Worm (Caenorhabditis elegans) whole organism, mixed stage, embryonic: ENCODE data around the gene ZC239.20.

Experiments
- M03D4.4 ChIP-seq: sonication (generic microtip); optimal IDR thresholded peaks from 2 replicates; lab custom pipeline; 2017; ENCODE audit warnings: mild to moderate bottlenecking, missing genetic modification characterization, missing compliant biosample characterization
- bed-3 ChIP-seq: fragments of 200-800 bp; sonication (Bioruptor generic); optimal IDR thresholded peaks from 3 replicates; lab custom pipeline; 2018; ENCODE audit warnings: mild to moderate bottlenecking, missing genetic modification characterization, moderate library complexity, missing compliant biosample characterization
- blmp-1 ChIP-seq: fragments of 150-350 bp; optimal IDR thresholded peaks from 2 replicates; lab custom pipeline; 2014; ENCODE audit warnings: missing biosample characterization, missing genetic modification characterization
- ceh-39 ChIP-seq: fragments of 150-350 bp; optimal IDR thresholded peaks from 2 replicates; lab custom pipeline; 2014; ENCODE audit warnings: missing biosample characterization, missing genetic modification characterization
- ceh-43 ChIP-seq: fragments of 200-800 bp; sonication (Bioruptor generic); optimal IDR thresholded peaks from 2 replicates; lab custom pipeline; 2018; ENCODE audit warnings: mild to moderate bottlenecking, missing genetic modification characterization, moderate library complexity, missing compliant biosample characterization
- ces-1 ChIP-seq: fragments of 150-350 bp; optimal IDR thresholded peaks from 2 replicates; lab custom pipeline; 2014; ENCODE audit warnings: missing biosample characterization, missing genetic modification reagents, missing genetic modification characterization
- cnd-1 ChIP-seq: fragments of 200-800 bp; sonication (Bioruptor generic); optimal IDR thresholded peaks from 2 replicates; lab custom pipeline; 2018; ENCODE audit warnings: mild to moderate bottlenecking, missing genetic modification characterization, missing compliant biosample characterization
- elt-1 ChIP-seq: sonication (generic microtip); optimal IDR thresholded peaks from 2 replicates; lab custom pipeline; 2017; ENCODE audit warnings: missing genetic modification characterization, mild to moderate bottlenecking, missing compliant biosample characterization, antibody characterized with exemption, moderate library complexity, borderline replicate concordance; ENCODE audit not compliant: insufficient read depth
- ham-2 ChIP-seq: fragments of 200-800 bp; sonication (Bioruptor generic); optimal IDR thresholded peaks from 2 replicates; lab custom pipeline; 2018; ENCODE audit warnings: mild to moderate bottlenecking, missing genetic modification characterization, missing compliant biosample characterization
- hlh-1 ChIP-seq: fragments of 150-350 bp; optimal IDR thresholded peaks from 2 replicates; lab custom pipeline; 2014; ENCODE audit warnings: missing biosample characterization, missing genetic modification reagents, missing genetic modification characterization
- lin-32 ChIP-seq: fragments of 200-800 bp; sonication (Bioruptor generic); optimal IDR thresholded peaks from 2 replicates; lab custom pipeline; 2018; ENCODE audit warnings: mild to moderate bottlenecking, missing genetic modification characterization, missing compliant biosample characterization
- lsy-2 ChIP-seq: fragments of 150-350 bp; optimal IDR thresholded peaks from 2 replicates; lab custom pipeline; 2014; ENCODE audit warnings: missing biosample characterization, missing genetic modification characterization
- mab-5 ChIP-seq: fragments of 150-350 bp; optimal IDR thresholded peaks from 2 replicates; lab custom pipeline; 2014; ENCODE audit warnings: missing biosample characterization, missing genetic modification characterization
- mep-1 ChIP-seq: fragments of 150-350 bp; optimal IDR thresholded peaks from 2 replicates; lab custom pipeline; 2017; ENCODE audit warnings: missing biosample characterization, missing genetic modification reagents, missing genetic modification characterization, inconsistent platforms
- mls-2 ChIP-seq: sonication (generic microtip); optimal IDR thresholded peaks from 2 replicates; lab custom pipeline; 2016; ENCODE audit warnings: mild to moderate bottlenecking, missing genetic modification characterization, moderate library complexity, missing compliant biosample characterization
- nhr-2 ChIP-seq: fragments of 150-350 bp; optimal IDR thresholded peaks from 2 replicates; lab custom pipeline; 2014; ENCODE audit warnings: missing biosample characterization, missing genetic modification characterization
- pha-4 ChIP-seq: fragments of 150-350 bp; optimal IDR thresholded peaks from 2 replicates; lab custom pipeline; 2018; ENCODE audit warnings: missing biosample characterization, missing genetic modification reagents, missing genetic modification characterization
- sem-2 ChIP-seq: fragments of 200-800 bp; sonication (Bioruptor generic); optimal IDR thresholded peaks from 2 replicates; lab custom pipeline; 2018; ENCODE audit warnings: mild to moderate bottlenecking, missing genetic modification characterization, missing compliant biosample characterization
- snpc-4 ChIP-seq: fragments of 150-350 bp; optimal IDR thresholded peaks from 2 replicates; lab custom pipeline; 2014; ENCODE audit warnings: missing biosample characterization, missing genetic modification characterization
- sptf-1 ChIP-seq: sonication (generic microtip); optimal IDR thresholded peaks from 2 replicates; lab custom pipeline; 2017; ENCODE audit warnings: mild to moderate bottlenecking, missing genetic modification characterization, moderate library complexity, missing compliant biosample characterization
- tbx-8 ChIP-seq: fragments of 200-800 bp; sonication (Bioruptor generic); optimal IDR thresholded peaks from 2 replicates; lab custom pipeline; 2018; ENCODE audit warnings: mild to moderate bottlenecking, missing genetic modification characterization, moderate library complexity, missing compliant biosample characterization
- unc-120 ChIP-seq: sonication (generic microtip); optimal IDR thresholded peaks from 2 replicates; lab custom pipeline; 2017; ENCODE audit warnings: missing genetic modification characterization, missing compliant biosample characterization; ENCODE audit not compliant: poor library complexity, severe bottlenecking
- unc-39 ChIP-seq: fragments of 150-350 bp; optimal IDR thresholded peaks from 2 replicates; lab custom pipeline; 2014; ENCODE audit warnings: missing biosample characterization, missing genetic modification characterization
- unc-62 ChIP-seq: fragments of 150-350 bp; optimal IDR thresholded peaks from 2 replicates; lab custom pipeline; 2014; ENCODE audit warnings: missing biosample characterization, missing genetic modification reagents, missing genetic modification characterization
- zip-8 ChIP-seq: fragments of 150-350 bp; optimal IDR thresholded peaks from 2 replicates; lab custom pipeline; 2014; ENCODE audit warnings: missing biosample characterization, missing genetic modification characterization

ZC239.20 gene

DNA sequence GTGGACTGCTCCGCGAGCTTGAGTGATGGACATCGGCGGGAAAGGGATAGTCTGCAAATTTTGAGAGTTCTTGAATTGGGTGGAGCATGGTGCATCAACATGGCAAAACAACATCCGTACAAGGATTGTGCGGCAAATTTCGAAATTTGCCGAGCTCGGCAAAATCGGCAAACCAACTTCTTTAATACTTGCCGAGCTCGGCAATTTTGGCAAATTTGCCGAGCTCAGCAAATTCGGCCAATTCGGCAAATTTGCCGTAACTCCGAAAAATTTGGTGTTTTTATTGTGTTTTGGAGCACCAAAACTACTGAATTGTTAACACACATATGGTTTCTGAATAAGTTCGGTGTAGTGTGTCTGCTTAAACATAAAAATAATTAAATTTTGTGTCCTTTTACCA lies 36.2 kb downstream of the ZC239.20 start, which contains the start of gene fbxc-55:
Gene fbxc-55, minus strand, starts transcription at position 101 of the 400 bp plus-strand sequence.
- TF ChIP-seq ces-1 (GFP tag; lab: Kevin White, UChicago) (no peak), tbx-8 (no peak), nhr-2 (tag; lab: Kevin White, UChicago) (no peak), mep-1 (tag; lab: Kevin White, UChicago) (no peak), unc-120 (tag; lab: Kevin White, UChicago) (no peak), snpc-4 (no peak), mls-2 (tag; lab: Kevin White, UChicago) (no peak), hlh-1 (no peak), M03D4.4 (tag; lab: Kevin White, UChicago) (no peak), zip-8 (no peak), sem-2 (GFP tag; lab: Kevin White, UChicago) (no peak), sptf-1 (tag; lab: Kevin White, UChicago) (no peak)

DNA sequence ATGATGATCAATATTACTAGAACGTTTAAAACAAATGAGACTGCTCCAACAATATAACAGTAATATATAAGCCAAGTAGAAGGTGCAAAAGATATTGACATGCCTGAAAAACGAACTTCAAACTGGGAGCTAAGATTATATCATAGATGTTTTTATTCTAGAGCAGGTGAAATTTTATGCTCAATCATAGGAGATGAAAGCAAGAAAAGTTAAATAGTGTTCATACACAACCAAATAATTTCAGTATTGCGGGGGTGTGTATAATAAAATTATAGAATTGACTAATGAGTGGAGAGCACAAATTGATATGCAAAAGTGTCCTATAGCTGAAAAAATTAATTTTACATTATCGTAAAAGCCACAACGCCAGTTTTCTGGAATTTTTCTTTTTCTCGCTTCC lies 47.3 kb downstream of the ZC239.20 start, which contains the start of gene sri-34:
Gene sri-34, minus strand, starts transcription at position 101 of the 400 bp plus-strand sequence.
- TF ChIP-seq snpc-4 (no peak), unc-62 (no peak), pha-4 (tag; lab: Kevin White, UChicago) (no peak), elt-1 (tag; lab: Kevin White, UChicago) (no peak), lin-32 (GFP tag; lab: Kevin White, UChicago) (no peak)

DNA sequence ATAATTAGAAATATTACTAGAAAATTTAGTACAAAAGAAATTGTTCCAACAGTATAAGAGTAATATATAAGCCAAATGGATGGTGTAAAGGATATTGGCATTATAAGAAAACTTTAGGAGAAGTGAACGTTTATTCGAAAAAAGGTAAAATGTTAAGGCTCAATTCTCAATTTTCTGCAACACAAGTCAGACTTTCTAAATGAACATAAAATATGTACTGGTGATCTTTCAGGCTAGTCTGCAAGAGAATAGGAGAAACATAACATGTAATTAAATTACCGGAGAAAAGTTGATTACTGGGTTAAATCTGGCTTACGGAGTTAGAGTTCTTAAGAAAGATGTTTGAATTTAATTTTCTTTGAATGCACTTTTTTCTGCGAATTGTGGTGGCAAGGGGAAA lies 49.6 kb downstream of the ZC239.20 start, which contains the start of gene sri-33:
Gene sri-33, minus strand, starts transcription at position 101 of the 400 bp plus-strand sequence.
- TF ChIP-seq snpc-4: no peak
- TF ChIP-seq pha-4 (tag; lab: Kevin White, UChicago): no peak
- no peak for TF ChIP-seq lsy-2 (tag; lab: Kevin White, UChicago)
- no peak for TF ChIP-seq ceh-39
- no peak for TF ChIP-seq elt-1 (tag; lab: Kevin White, UChicago)
- no peak for TF ChIP-seq unc-39 (tag; lab: Kevin White, UChicago)
- no peak for TF ChIP-seq zip-8
- TF ChIP-seq ham-2 (GFP tag; lab: Kevin White, UChicago): no peak
- no peak for TF ChIP-seq ceh-43 (GFP tag; lab: Kevin White, UChicago)
- TF ChIP-seq cnd-1 (tag; lab: Kevin White, UChicago): no peak
- TF ChIP-seq unc-62: no peak
- TF ChIP-seq blmp-1 (tag; lab: Kevin White, UChicago): no peak
- TF ChIP-seq mls-2 (tag; lab: Kevin White, UChicago): no peak
- no peak for TF ChIP-seq mab-5 (tag; lab: Kevin White, UChicago)
- TF ChIP-seq bed-3: no peak
